Worm (Caenorhabditis elegans): ENCODE measurements around the gene W04G3.11.

DNA sequence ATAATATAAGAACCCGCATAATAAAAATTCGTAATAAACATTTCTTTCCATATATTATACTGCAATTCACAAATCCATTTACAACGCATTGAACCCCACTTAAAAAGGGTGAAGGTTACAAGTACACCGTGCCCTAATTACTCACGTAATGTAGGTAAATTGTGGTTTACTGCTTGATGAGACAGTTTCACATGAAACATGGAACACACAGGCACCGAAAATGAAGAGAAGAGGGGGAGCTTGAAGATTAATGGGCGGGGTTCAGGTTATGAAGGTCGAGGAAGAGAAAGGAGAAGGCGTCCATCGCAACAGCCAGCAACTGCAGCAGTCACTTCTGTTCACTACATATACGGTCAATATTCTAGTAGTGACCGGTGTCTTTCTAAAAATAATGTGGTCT is 29.3 kb upstream of the W04G3.11 start, which contains the start of gene lpr-6:
- TF ChIP-seq pha-4 (tag; optimal IDR thresholded peaks at IDR 0.05): no peak
- TF ChIP-seq nfya-2 (GFP tag; IDR thresholded peaks at IDR 0.05): no peak
- no peak for TF ChIP-seq madf-3 (GFP tag; IDR thresholded peaks at IDR 0.05)
- no peak for TF ChIP-seq attf-6 (GFP tag; IDR thresholded peaks at IDR 0.05)
- no peak for TF ChIP-seq dpff-1 (tag; optimal IDR thresholded peaks at IDR 0.05)
- no peak for TF ChIP-seq mcd-1 (GFP tag; IDR thresholded peaks at IDR 0.05)
- no peak for TF ChIP-seq ZK185.1 (tag; optimal IDR thresholded peaks at IDR 0.05; ENCODE audit: poor library complexity, severe bottlenecking)
- no peak for TF ChIP-seq F52B5.7 (tag; optimal IDR thresholded peaks at IDR 0.05)
- no peak for TF ChIP-seq nhr-120 (GFP tag; IDR thresholded peaks at IDR 0.05)
- no peak for TF ChIP-seq ceh-100 (GFP tag; IDR thresholded peaks at IDR 0.05)
- no peak for TF ChIP-seq snpc-3.4 (tag; optimal IDR thresholded peaks at IDR 0.05)
- no peak for TF ChIP-seq K11D2.4 (GFP tag; IDR thresholded peaks at IDR 0.05)
- TF ChIP-seq F10E7.11 (tag; optimal IDR thresholded peaks at IDR 0.05): no peak
